Worm (Caenorhabditis elegans): ENCODE measurements around the gene otub-3.

ce11 chrIV:8772800-8773256, 44.9 kb downstream of the otub-3 start, which contains the start of gene F20C5.6:
- TF ChIP-seq ztf-4 (tag; optimal IDR thresholded peaks at IDR 0.05), result no peak
- TF ChIP-seq nhr-10 (tag; optimal IDR thresholded peaks at IDR 0.05), result no peak
- TF ChIP-seq zag-1 (tag; optimal IDR thresholded peaks at IDR 0.05), result no peak
- no peak for TF ChIP-seq dmd-4 (tag; optimal IDR thresholded peaks at IDR 0.05)
- TF ChIP-seq F13H6.1 (tag; optimal IDR thresholded peaks at IDR 0.05), result no peak
- TF ChIP-seq aly-2 (tag; optimal IDR thresholded peaks at IDR 0.05), result no peak
- no peak for TF ChIP-seq lsy-2 (tag; optimal IDR thresholded peaks at IDR 0.05)

Data from whole organism, L2 larva.